Worm (Caenorhabditis elegans) whole organism, midembryonic: Measurements from ENCODE around the gene asp-12.
A peak's percentile ranks its signal among the peaks of the same experiment; 100 is the strongest.

Source experiments
- T22C8.4 ChIP-seq: fragments of 200-800 bp; sonication (Bioruptor generic); IDR thresholded peaks from 2 replicates; pipeline ENCODE4 v1.3.6; 2022; ENCODE audit warnings: missing genetic modification characterization, missing compliant biosample characterization
- cog-1 ChIP-seq: sonication (generic microtip); optimal IDR thresholded peaks from 2 replicates; lab custom pipeline; 2016; ENCODE audit warnings: missing genetic modification characterization, missing compliant biosample characterization
- flt-1 ChIP-seq: fragments of 200-800 bp; sonication (Bioruptor generic); IDR thresholded peaks from 2 replicates; pipeline ENCODE4 v1.3.6; 2022; ENCODE audit warnings: missing genetic modification characterization, missing compliant biosample characterization
- klf-2 ChIP-seq: fragments of 200-800 bp; sonication (Bioruptor generic); conservative IDR thresholded peaks from 2 replicates; pipeline ENCODE4 v1.3.6; 2022; ENCODE audit warnings: missing genetic modification reagents, missing genetic modification characterization, missing compliant biosample characterization
- med-1 ChIP-seq: sonication (generic microtip); optimal IDR thresholded peaks from 2 replicates; lab custom pipeline; 2017; ENCODE audit warnings: missing genetic modification characterization, mild to moderate bottlenecking, missing compliant biosample characterization, antibody characterized with exemption, missing genetic modification reagents; ENCODE audit not compliant: insufficient read depth
- ref-1 ChIP-seq: fragments of 200-800 bp; sonication (Bioruptor generic); conservative IDR thresholded peaks from 2 replicates; pipeline ENCODE4 v1.3.6; 2022; ENCODE audit warnings: missing genetic modification reagents, missing genetic modification characterization, missing compliant biosample characterization
- tab-1 ChIP-seq: fragments of 200-800 bp; sonication (Bioruptor generic); IDR thresholded peaks from 2 replicates; pipeline ENCODE4 v1.3.6; 2022; ENCODE audit warnings: missing genetic modification characterization, missing compliant biosample characterization
- ztf-23 ChIP-seq: fragments of 200-800 bp; sonication (Bioruptor generic); IDR thresholded peaks from 2 replicates; pipeline ENCODE4 v1.3.6; 2022; ENCODE audit warnings: missing genetic modification reagents, missing genetic modification characterization, missing compliant biosample characterization
- ztf-29 ChIP-seq: fragments of 200-800 bp; sonication (Bioruptor generic); IDR thresholded peaks from 2 replicates; pipeline ENCODE4 v1.3.6; 2022; ENCODE audit warnings: missing genetic modification reagents, missing genetic modification characterization, missing compliant biosample characterization

The asp-12 gene

DNA sequence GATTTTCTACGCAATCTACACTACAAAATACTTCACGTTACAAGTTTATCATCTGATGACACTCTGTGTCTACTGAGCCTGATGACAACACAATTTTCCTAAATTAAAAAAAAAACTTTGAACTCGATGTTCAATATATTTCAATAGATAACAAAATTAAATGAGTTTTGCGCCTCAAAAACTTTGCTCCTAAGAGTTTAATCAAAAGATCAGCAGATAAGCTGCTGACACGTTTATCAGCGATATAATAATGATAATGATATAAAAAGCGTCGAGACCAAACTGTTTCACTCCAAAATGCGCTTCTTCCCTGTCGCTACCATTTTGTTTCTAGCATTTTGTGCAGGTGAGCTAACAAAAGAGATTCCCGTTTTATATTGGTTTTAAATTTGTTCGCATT, 38.7 kb downstream of the asp-12 start, which contains the start of gene clec-218:
clec-218 (plus strand) TSS at position 262 of the 400 bp plus-strand sequence.
- no peak for TF ChIP-seq ztf-29 (GFP tag; lab: Robert Waterston, UW)
- no peak for TF ChIP-seq ref-1
- TF ChIP-seq klf-2 (GFP tag; lab: Robert Waterston, UW), result no peak
- no peak for TF ChIP-seq tab-1 (GFP tag; lab: Robert Waterston, UW)
- no peak for TF ChIP-seq med-1 (GFP tag; lab: Kevin White, UChicago)
- no peak for TF ChIP-seq T22C8.4 (GFP tag; lab: Robert Waterston, UW)
- no peak for TF ChIP-seq ztf-23 (GFP tag; lab: Robert Waterston, UW)
- TF ChIP-seq cog-1 (tag; lab: Kevin White, UChicago), result no peak
- no peak for TF ChIP-seq flt-1 (GFP tag; lab: Robert Waterston, UW)

ce11 chrV:8311210-8311609, 42.2 kb downstream of the asp-12 start, which contains the start of gene W02D7.12:
W02D7.12 (plus strand) TSS chrV:8311510.
- no peak for TF ChIP-seq ztf-29 (GFP tag; lab: Robert Waterston, UW)
- no peak for TF ChIP-seq cog-1 (tag; lab: Kevin White, UChicago)
- TF ChIP-seq T22C8.4 (GFP tag; lab: Robert Waterston, UW), result no peak
- no peak for TF ChIP-seq klf-2 (GFP tag; lab: Robert Waterston, UW)
- TF ChIP-seq ztf-23 (GFP tag; lab: Robert Waterston, UW), result no peak
- no peak for TF ChIP-seq med-1 (GFP tag; lab: Kevin White, UChicago)
- no peak for TF ChIP-seq flt-1 (GFP tag; lab: Robert Waterston, UW)
- TF ChIP-seq ref-1, result no peak

DNA sequence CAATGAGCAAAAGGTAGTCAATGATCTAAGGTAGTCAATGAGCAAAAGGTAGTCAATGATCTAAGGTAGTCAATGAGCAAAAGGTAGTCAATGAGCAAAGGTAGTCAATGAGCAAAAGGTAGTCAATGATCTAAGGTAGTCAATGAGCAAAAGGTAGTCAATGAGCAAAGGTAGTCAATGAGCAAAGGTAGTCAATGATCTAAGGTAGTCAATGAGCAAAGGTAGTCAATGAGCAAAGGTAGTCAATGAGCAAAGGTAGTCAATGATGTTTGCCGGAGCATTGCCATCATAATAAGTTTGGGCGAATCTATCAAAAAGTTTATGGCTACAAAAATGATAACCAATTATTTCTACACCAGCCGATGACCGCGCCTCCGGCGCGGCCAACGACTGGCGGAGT, 45.8 kb downstream of the asp-12 start:
- TF ChIP-seq klf-2 (GFP tag; lab: Robert Waterston, UW) (peak; percentile 75), flt-1 (GFP tag; lab: Robert Waterston, UW) (peak; percentile 56), ztf-23 (GFP tag; lab: Robert Waterston, UW) (peak; percentile 24; the same call in 1 of the 2 replicates), tab-1 (GFP tag; lab: Robert Waterston, UW) (peak; percentile 44; the same call in 1 of the 2 replicates)

DNA sequence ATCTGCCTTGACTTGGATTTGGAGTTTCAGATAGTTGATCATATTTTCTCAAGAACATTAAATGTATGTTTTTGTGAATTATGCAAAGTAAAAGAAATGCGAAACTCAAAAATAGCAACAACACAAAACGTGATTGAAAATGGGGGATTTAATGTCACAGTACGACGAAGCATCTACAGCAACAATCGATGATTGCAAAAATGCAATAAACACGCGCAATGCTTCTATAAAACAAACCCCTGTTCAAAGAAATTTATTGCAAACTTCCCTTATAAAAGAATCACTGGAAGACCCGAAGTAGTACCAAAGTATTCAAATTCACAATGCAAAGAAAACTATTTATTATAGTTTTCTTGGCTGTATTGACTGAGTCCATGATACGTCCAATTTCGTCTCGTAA, 49.1 kb downstream of the asp-12 start, which contains the start of gene clec-219:
clec-219 (plus strand) TSS at position 301 of the 400 bp plus-strand sequence.
- TF ChIP-seq tab-1 (GFP tag; lab: Robert Waterston, UW) (no peak), med-1 (GFP tag; lab: Kevin White, UChicago) (no peak), cog-1 (tag; lab: Kevin White, UChicago) (no peak), T22C8.4 (GFP tag; lab: Robert Waterston, UW) (no peak), flt-1 (GFP tag; lab: Robert Waterston, UW) (no peak), ztf-23 (GFP tag; lab: Robert Waterston, UW) (no peak), ztf-29 (GFP tag; lab: Robert Waterston, UW) (no peak), klf-2 (GFP tag; lab: Robert Waterston, UW) (no peak), ref-1 (no peak)
